Worm (Caenorhabditis elegans) whole organism, L3 larva: ENCODE results near the gene cec-5.

Source experiments
- aly-2 ChIP-seq: fragments of 150-350 bp; optimal IDR thresholded peaks from 2 replicates; lab custom pipeline; 2014; ENCODE audit warnings: missing biosample characterization, missing genetic modification characterization
- ama-1 ChIP-seq: fragments of 150-350 bp; optimal IDR thresholded peaks from 2 replicates; lab custom pipeline; 2018
- ceh-16 ChIP-seq: sonication (generic microtip); optimal IDR thresholded peaks from 2 replicates; lab custom pipeline; 2017; ENCODE audit warnings: missing biosample characterization, missing genetic modification characterization
- nhr-23 ChIP-seq: fragments of 150-350 bp; optimal IDR thresholded peaks from 2 replicates; lab custom pipeline; 2014; ENCODE audit warnings: missing biosample characterization, missing genetic modification reagents, missing genetic modification characterization
- nhr-25 ChIP-seq: sonication (generic microtip); optimal IDR thresholded peaks from 2 replicates; lab custom pipeline; 2017; ENCODE audit warnings: missing biosample characterization, missing genetic modification characterization
- nhr-76 ChIP-seq: fragments of 150-350 bp; sonication (generic microtip); optimal IDR thresholded peaks from 5 replicates; lab custom pipeline; 2014; ENCODE audit warnings: missing biosample characterization, missing genetic modification characterization
- pha-4 ChIP-seq: fragments of 150-350 bp; optimal IDR thresholded peaks from 2 replicates; lab custom pipeline; 2014; ENCODE audit warnings: missing biosample characterization, missing genetic modification reagents, missing genetic modification characterization
- zag-1 ChIP-seq: fragments of 150-350 bp; optimal IDR thresholded peaks from 2 replicates; lab custom pipeline; 2014; ENCODE audit warnings: missing biosample characterization, missing genetic modification characterization
- ztf-4 ChIP-seq: fragments of 150-350 bp; optimal IDR thresholded peaks from 2 replicates; lab custom pipeline; 2014; ENCODE audit warnings: missing biosample characterization, missing genetic modification characterization

DNA sequence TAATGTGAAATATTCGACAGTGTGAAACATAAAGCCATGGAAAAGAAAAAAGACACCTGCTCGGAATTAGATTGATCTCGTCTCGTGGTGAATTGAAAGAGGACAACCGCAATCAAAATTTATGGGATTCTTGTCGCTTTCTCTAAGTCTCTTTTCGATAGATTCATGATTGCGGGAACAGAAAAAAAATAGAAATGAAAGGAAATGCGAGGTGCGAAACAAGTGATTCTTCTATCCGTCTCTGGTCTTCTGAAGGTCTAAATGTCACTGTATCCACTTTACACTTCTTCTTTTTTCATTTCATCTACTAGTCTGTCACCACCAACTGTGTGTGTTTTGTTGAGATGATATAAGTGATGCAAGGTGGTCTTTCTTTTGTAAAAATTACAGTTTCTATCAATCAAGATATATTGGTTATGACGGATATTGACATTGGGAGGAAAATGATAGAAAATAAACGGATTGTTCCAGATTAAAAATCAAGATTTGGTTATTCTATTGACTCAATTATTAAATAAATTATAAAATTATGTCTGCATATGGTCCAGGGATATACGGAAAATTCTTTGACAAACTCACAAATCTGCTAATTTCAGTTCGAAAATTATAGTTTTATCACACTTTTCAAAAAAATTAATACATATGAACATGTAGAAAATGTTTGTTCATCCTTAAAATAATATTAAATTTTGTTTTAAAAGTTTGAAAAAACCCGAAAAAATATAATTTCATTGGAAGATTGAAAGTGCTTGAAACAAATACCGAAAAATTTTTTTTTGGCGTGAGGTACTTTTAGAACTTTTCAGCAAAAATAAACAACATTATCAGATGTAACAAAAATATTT is 49.5 kb downstream of the cec-5 start:
- no peak for TF ChIP-seq ztf-4 (tag; lab: Kevin White, UChicago)
- peak; percentile 48 for TF ChIP-seq nhr-25 (tag; lab: Kevin White, UChicago)
- TF ChIP-seq nhr-23 (tag; lab: Kevin White, UChicago) = no peak
- no peak for TF ChIP-seq aly-2
- TF ChIP-seq pha-4 (tag; lab: Kevin White, UChicago) = no peak
- no peak for TF ChIP-seq ceh-16 (tag; lab: Kevin White, UChicago)
- no peak for TF ChIP-seq ama-1 (lab: Kevin White, UChicago)
- no peak for TF ChIP-seq zag-1 (tag; lab: Kevin White, UChicago)
- TF ChIP-seq nhr-76 (tag; lab: Kevin White, UChicago) = no peak
